Worm (Caenorhabditis elegans) whole organism, midembryonic: ENCODE results near the gene T26H10.2.

Source experiments
- T22C8.4 ChIP-seq: fragments of 200-800 bp; sonication (Bioruptor generic); IDR thresholded peaks from 2 replicates; pipeline ENCODE4 v1.3.6; 2022; ENCODE audit warnings: missing genetic modification characterization, missing compliant biosample characterization
- cog-1 ChIP-seq: sonication (generic microtip); optimal IDR thresholded peaks from 2 replicates; lab custom pipeline; 2016; ENCODE audit warnings: missing genetic modification characterization, missing compliant biosample characterization
- flt-1 ChIP-seq: fragments of 200-800 bp; sonication (Bioruptor generic); IDR thresholded peaks from 2 replicates; pipeline ENCODE4 v1.3.6; 2022; ENCODE audit warnings: missing genetic modification characterization, missing compliant biosample characterization
- med-1 ChIP-seq: sonication (generic microtip); optimal IDR thresholded peaks from 2 replicates; lab custom pipeline; 2017; ENCODE audit warnings: missing genetic modification characterization, mild to moderate bottlenecking, missing compliant biosample characterization, antibody characterized with exemption, missing genetic modification reagents; ENCODE audit not compliant: insufficient read depth
- ref-1 ChIP-seq: fragments of 200-800 bp; sonication (Bioruptor generic); conservative IDR thresholded peaks from 2 replicates; pipeline ENCODE4 v1.3.6; 2022; ENCODE audit warnings: missing genetic modification reagents, missing genetic modification characterization, missing compliant biosample characterization
- ztf-29 ChIP-seq: fragments of 200-800 bp; sonication (Bioruptor generic); IDR thresholded peaks from 2 replicates; pipeline ENCODE4 v1.3.6; 2022; ENCODE audit warnings: missing genetic modification reagents, missing genetic modification characterization, missing compliant biosample characterization

DNA sequence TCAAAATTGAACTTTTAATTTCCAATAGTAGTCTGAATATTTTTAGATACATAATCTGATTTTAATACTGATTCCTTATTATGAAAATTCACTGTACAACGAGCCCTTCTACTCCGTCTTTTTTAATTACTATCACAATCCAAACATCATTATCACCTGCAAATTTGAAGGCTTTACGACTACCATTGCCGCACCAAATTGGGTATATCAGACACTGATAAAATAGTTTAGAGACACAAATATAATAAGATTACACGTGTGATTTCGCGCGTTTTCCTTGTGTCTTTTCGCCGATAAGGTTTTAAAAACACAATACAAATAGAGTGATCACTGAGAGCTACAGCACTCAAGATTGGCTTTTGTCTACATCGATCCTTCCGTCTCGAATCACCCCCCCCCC lies 21.4 kb downstream of the T26H10.2 start:
- TF ChIP-seq ref-1 (GFP tag; lab: Robert Waterston, UW) (no peak), cog-1 (tag; lab: Kevin White, UChicago) (no peak), flt-1 (GFP tag; lab: Robert Waterston, UW) (no peak), T22C8.4 (no peak), ztf-29 (no peak), med-1 (GFP tag; lab: Kevin White, UChicago) (no peak)
